Fruit fly (Drosophila melanogaster): ENCODE data around the gene PH4alphaSG1.

DNA sequence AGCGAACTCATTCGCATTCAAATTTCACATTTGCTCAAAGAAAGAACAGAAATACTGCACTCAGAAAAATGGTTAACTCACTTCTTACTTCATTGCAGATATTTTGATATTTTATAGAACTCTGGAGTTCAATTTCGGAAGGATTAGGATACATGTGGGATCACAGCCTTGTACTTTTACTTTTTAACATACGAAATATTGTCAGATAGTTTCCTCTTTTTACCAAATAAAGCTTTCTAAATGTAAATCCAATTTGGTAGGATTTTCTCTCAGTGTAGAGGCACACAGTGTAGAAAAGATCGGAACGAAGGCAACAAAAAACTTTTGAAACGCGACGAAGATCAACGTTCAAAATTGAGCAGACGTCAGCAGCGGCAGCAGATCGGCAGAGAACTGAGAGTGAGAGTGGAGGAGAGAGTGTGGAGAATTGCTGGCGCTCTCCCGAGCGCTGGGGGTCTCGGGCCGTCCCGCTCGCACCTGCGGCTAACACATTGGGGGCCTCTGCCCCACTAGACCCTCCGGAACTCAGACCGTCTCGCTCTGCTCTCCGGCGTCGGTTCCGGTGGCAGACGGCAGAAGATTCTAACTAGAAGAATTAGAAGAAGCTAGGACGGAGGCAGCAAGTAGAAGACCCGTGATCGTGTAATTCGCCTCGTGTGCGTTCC lies 26.7 kb upstream of the PH4alphaSG1 start, which contains the start of gene tmod:
- TF ChIP-seq Sin3A (optimal IDR thresholded peaks at IDR 0.05), result no peak
- no peak for TF ChIP-seq h (optimal IDR thresholded peaks at IDR 0.05)
- no peak for TF ChIP-seq insv (optimal IDR thresholded peaks at IDR 0.05)
- no peak for TF ChIP-seq Myc (optimal IDR thresholded peaks at IDR 0.05)
- TF ChIP-seq psq (optimal IDR thresholded peaks at IDR 0.05), result no peak
- TF ChIP-seq ttk (optimal IDR thresholded peaks at IDR 0.05), result no peak

Data from Kc167 (cell line).